Fruit fly (Drosophila melanogaster) whole organism, embryonic: Measurements from ENCODE around the gene Mis12.
A peak's percentile ranks its signal among the peaks of the same experiment; 100 is the strongest.

Experiments used
- Abd-B ChIP-seq: fragments of 200-800 bp; sonication (Bioruptor generic); optimal IDR thresholded peaks from 2 replicates; lab custom pipeline; 2018; ENCODE audit warnings: missing biosample characterization, mild to moderate bottlenecking, missing genetic modification characterization, moderate library complexity
- Adf1 ChIP-seq: fragments of 200-800 bp; sonication (Bioruptor generic); IDR thresholded peaks from 2 replicates; pipeline ENCODE4 v1.3.6; 2022; ENCODE audit warnings: missing biosample characterization, missing genetic modification characterization
- Aef1 ChIP-seq: fragments of 200-800 bp; sonication (Bioruptor generic); IDR thresholded peaks from 3 replicates; pipeline ENCODE4 v1.3.6; 2022; ENCODE audit warnings: missing biosample characterization, missing genetic modification characterization
- Antp ChIP-seq: fragments of 200-800 bp; sonication (Bioruptor generic); optimal IDR thresholded peaks from 3 replicates; lab custom pipeline; 2016; ENCODE audit warnings: missing biosample characterization, missing genetic modification characterization
- Atf3 ChIP-seq: fragments of 200-800 bp; sonication (Bioruptor generic); optimal IDR thresholded peaks from 3 replicates; lab custom pipeline; 2016; ENCODE audit warnings: missing biosample characterization, missing genetic modification characterization
- Awh ChIP-seq: fragments of 200-800 bp; sonication (Bioruptor generic); IDR thresholded peaks from 2 replicates; pipeline ENCODE4, ENCODE4 v1.3.6; 2022; ENCODE audit warnings: missing biosample characterization, missing genetic modification characterization
- CG10543 ChIP-seq: fragments of 200-800 bp; sonication (Bioruptor generic); optimal IDR thresholded peaks from 3 replicates; lab custom pipeline; 2017; ENCODE audit warnings: missing biosample characterization, mild to moderate bottlenecking, missing genetic modification characterization, moderate library complexity
- CG11504 ChIP-seq: fragments of 200-800 bp; sonication (Bioruptor generic); optimal IDR thresholded peaks from 3 replicates; lab custom pipeline; 2019; ENCODE audit warnings: missing biosample characterization, mild to moderate bottlenecking, missing genetic modification characterization, moderate library complexity
- CG11696 ChIP-seq: fragments of 200-800 bp; sonication (Bioruptor generic); IDR thresholded peaks from 2 replicates; pipeline ENCODE4 v1.3.6; 2022; ENCODE audit warnings: missing biosample characterization, missing genetic modification characterization
- CG11723 ChIP-seq: fragments of 200-800 bp; sonication (Bioruptor generic); optimal IDR thresholded peaks from 2 replicates; lab custom pipeline; 2017; ENCODE audit warnings: missing biosample characterization, mild to moderate bottlenecking, missing genetic modification characterization
- CG12299 ChIP-seq: fragments of 200-800 bp; sonication (Bioruptor generic); optimal IDR thresholded peaks from 2 replicates; lab custom pipeline; 2018; ENCODE audit warnings: missing biosample characterization, mild to moderate bottlenecking, missing genetic modification characterization
- CG12744 ChIP-seq: fragments of 200-800 bp; sonication (Bioruptor generic); optimal IDR thresholded peaks from 2 replicates; lab custom pipeline; 2016; ENCODE audit warnings: missing biosample characterization, missing genetic modification characterization
- CG13296 ChIP-seq: fragments of 200-800 bp; sonication (Bioruptor generic); optimal IDR thresholded peaks from 3 replicates; lab custom pipeline; 2018; ENCODE audit warnings: missing biosample characterization, mild to moderate bottlenecking, missing genetic modification characterization
- CG13424 ChIP-seq: fragments of 200-800 bp; sonication (Bioruptor generic); optimal IDR thresholded peaks from 2 replicates; lab custom pipeline; 2019; ENCODE audit warnings: missing biosample characterization, mild to moderate bottlenecking, missing genetic modification characterization, moderate library complexity
- CG14860 ChIP-seq: fragments of 200-800 bp; sonication (Bioruptor generic); IDR thresholded peaks from 3 replicates; pipeline ENCODE4 v1.3.6; 2022; ENCODE audit warnings: missing biosample characterization, missing genetic modification characterization; ENCODE audit not compliant: partially characterized antibody
- CG15601 ChIP-seq: fragments of 200-800 bp; sonication (Bioruptor generic); optimal IDR thresholded peaks from 3 replicates; lab custom pipeline; 2019; ENCODE audit warnings: missing biosample characterization, mild to moderate bottlenecking, missing genetic modification characterization, moderate library complexity
- CG32767 ChIP-seq: fragments of 200-800 bp; sonication (Bioruptor generic); IDR thresholded peaks from 2 replicates; pipeline ENCODE4 v1.3.6; 2022; ENCODE audit warnings: missing biosample characterization, missing genetic modification characterization
- CG3407 ChIP-seq: fragments of 200-800 bp; sonication (Bioruptor generic); optimal IDR thresholded peaks from 2 replicates; lab custom pipeline; 2018; ENCODE audit warnings: missing biosample characterization, mild to moderate bottlenecking, missing genetic modification characterization
- CG3847 ChIP-seq: fragments of 200-800 bp; sonication (Bioruptor generic); IDR thresholded peaks from 2 replicates; pipeline ENCODE4 v1.3.6; 2022; ENCODE audit warnings: missing biosample characterization, missing genetic modification characterization
- CG6272 ChIP-seq: fragments of 200-800 bp; sonication (Bioruptor generic); IDR thresholded peaks from 2 replicates; pipeline ENCODE4 v1.3.6; 2022; ENCODE audit warnings: missing biosample characterization, missing genetic modification characterization
- CG6813 ChIP-seq: fragments of 200-800 bp; sonication (Bioruptor generic); optimal IDR thresholded peaks from 2 replicates; lab custom pipeline; 2017; ENCODE audit warnings: missing biosample characterization, missing genetic modification characterization, mild to moderate bottlenecking, moderate library complexity, missing genetic modification reagents
- CG7556 ChIP-seq: fragments of 200-800 bp; sonication (Bioruptor generic); optimal IDR thresholded peaks from 2 replicates; lab custom pipeline; 2017; ENCODE audit warnings: missing biosample characterization, mild to moderate bottlenecking, missing genetic modification characterization
- CG7786 ChIP-seq: fragments of 200-800 bp; sonication (Bioruptor generic); optimal IDR thresholded peaks from 2 replicates; lab custom pipeline; 2016; ENCODE audit warnings: missing biosample characterization, missing genetic modification characterization
- CG9437 ChIP-seq: fragments of 200-800 bp; sonication (Bioruptor generic); optimal IDR thresholded peaks from 2 replicates; lab custom pipeline; 2018; ENCODE audit warnings: missing biosample characterization, mild to moderate bottlenecking, missing genetic modification characterization
- CG9876 ChIP-seq: fragments of 200-800 bp; sonication (Bioruptor generic); optimal IDR thresholded peaks from 2 replicates; lab custom pipeline; 2016; ENCODE audit warnings: missing biosample characterization, missing genetic modification characterization
- Deaf1 ChIP-seq: fragments of 200-800 bp; optimal IDR thresholded peaks from 3 replicates; lab custom pipeline; 2019; ENCODE audit warnings: missing biosample characterization, mild to moderate bottlenecking, missing genetic modification characterization, moderate library complexity
- Dll ChIP-seq: fragments of 200-800 bp; sonication (Bioruptor generic); IDR thresholded peaks from 4 replicates; pipeline ENCODE4 v1.3.6; 2022; ENCODE audit warnings: missing biosample characterization, missing genetic modification characterization; ENCODE audit not compliant: partially characterized antibody
- Ets97D ChIP-seq: fragments of 200-800 bp; sonication (Bioruptor generic); optimal IDR thresholded peaks from 3 replicates; lab custom pipeline; 2016; ENCODE audit warnings: missing biosample characterization, missing genetic modification characterization
- Med ChIP-seq: fragments of 200-800 bp; sonication (Bioruptor generic); peaks from one replicate; lab custom pipeline; 2016; ENCODE audit warnings: missing biosample characterization, missing genetic modification characterization, mild to moderate bottlenecking, inconsistent platforms, moderate library complexity
- Oli ChIP-seq: fragments of 200-800 bp; sonication (Bioruptor generic); optimal IDR thresholded peaks from 2 replicates; lab custom pipeline; 2018; ENCODE audit warnings: missing biosample characterization, mild to moderate bottlenecking, missing genetic modification characterization, moderate library complexity
- Tbp ChIP-seq: fragments of >200 bp; optimal IDR thresholded peaks from 2 replicates; lab custom pipeline; 2018; ENCODE audit warnings: missing biosample characterization, missing genetic modification characterization
- Usf ChIP-seq: fragments of 200-800 bp; sonication (Bioruptor generic); optimal IDR thresholded peaks from 2 replicates; lab custom pipeline; 2017; ENCODE audit warnings: missing genotype, missing biosample characterization, missing genetic modification characterization
- ap ChIP-seq: fragments of 200-800 bp; sonication (Bioruptor generic); IDR thresholded peaks from 2 replicates; pipeline ENCODE4 v1.3.6; 2022; ENCODE audit warnings: missing biosample characterization, missing genetic modification characterization
- dmrt99B ChIP-seq: fragments of 200-800 bp; sonication (Bioruptor generic); optimal IDR thresholded peaks from 2 replicates; lab custom pipeline; 2018; ENCODE audit warnings: missing biosample characterization, mild to moderate bottlenecking, missing genetic modification characterization, moderate library complexity
- eve ChIP-seq, 2 experiments: fragments of >200 bp; optimal IDR thresholded peaks; 2 replicates each; lab custom pipeline; 2017; ENCODE audit warnings: missing biosample characterization in 2 of 2, missing genetic modification characterization in 2 of 2
- gem ChIP-seq: fragments of 200-800 bp; sonication (Bioruptor generic); optimal IDR thresholded peaks from 2 replicates; lab custom pipeline; 2019; ENCODE audit warnings: missing biosample characterization, mild to moderate bottlenecking, missing genetic modification characterization, moderate library complexity
- hth ChIP-seq: fragments of >200 bp; optimal IDR thresholded peaks from 2 replicates; lab custom pipeline; 2017; ENCODE audit warnings: inconsistent platforms
- kah ChIP-seq: fragments of 200-800 bp; sonication (Bioruptor generic); optimal IDR thresholded peaks from 2 replicates; lab custom pipeline; 2018; ENCODE audit warnings: missing biosample characterization, mild to moderate bottlenecking, missing genetic modification characterization
- ken ChIP-seq: fragments of 200-800 bp; sonication (Bioruptor generic); IDR thresholded peaks from 3 replicates; pipeline ENCODE4 v1.3.6; 2022; ENCODE audit warnings: missing biosample characterization, missing genetic modification characterization
- lab ChIP-seq: fragments of 200-800 bp; sonication (Bioruptor generic); optimal IDR thresholded peaks from 3 replicates; lab custom pipeline; 2017; ENCODE audit warnings: missing biosample characterization, missing genetic modification characterization, mild to moderate bottlenecking, moderate library complexity, missing genetic modification reagents
- luna ChIP-seq: fragments of 200-800 bp; sonication (Bioruptor generic); optimal IDR thresholded peaks from 2 replicates; lab custom pipeline; 2016; ENCODE audit warnings: missing biosample characterization, missing genetic modification characterization
- mam ChIP-seq: fragments of 200-800 bp; sonication (Bioruptor generic); optimal IDR thresholded peaks from 3 replicates; lab custom pipeline; 2016; ENCODE audit warnings: missing biosample characterization, missing genetic modification characterization
- nmo ChIP-seq: fragments of 200-800 bp; sonication (Bioruptor generic); optimal IDR thresholded peaks from 2 replicates; lab custom pipeline; 2018; ENCODE audit warnings: missing biosample characterization, mild to moderate bottlenecking, missing genetic modification characterization, moderate library complexity
- nom ChIP-seq: fragments of 200-800 bp; sonication (Bioruptor generic); optimal IDR thresholded peaks from 2 replicates; lab custom pipeline; 2017; ENCODE audit warnings: missing biosample characterization, missing genetic modification characterization, mild to moderate bottlenecking, moderate library complexity, missing genetic modification reagents
- row ChIP-seq: fragments of 200-800 bp; sonication (Bioruptor generic); IDR thresholded peaks from 3 replicates; pipeline ENCODE4 v1.3.6; 2022; ENCODE audit warnings: missing biosample characterization, missing genetic modification characterization
- slbo ChIP-seq: fragments of 200-800 bp; sonication (Bioruptor generic); IDR thresholded peaks from 2 replicates; pipeline ENCODE4 v1.3.6; 2022; ENCODE audit warnings: missing biosample characterization, missing genetic modification characterization
- slou ChIP-seq: fragments of 200-800 bp; sonication (Bioruptor generic); optimal IDR thresholded peaks from 3 replicates; lab custom pipeline; 2016; ENCODE audit warnings: missing biosample characterization, missing genetic modification characterization
- sob ChIP-seq: fragments of 200-800 bp; sonication (Bioruptor generic); IDR thresholded peaks from 2 replicates; pipeline ENCODE4 v1.3.6; 2022; ENCODE audit warnings: missing biosample characterization, missing genetic modification characterization
- tup ChIP-seq: fragments of 200-800 bp; sonication (Bioruptor generic); optimal IDR thresholded peaks from 2 replicates; lab custom pipeline; 2016; ENCODE audit warnings: missing biosample characterization, mild to moderate bottlenecking, missing genetic modification characterization, moderate library complexity
- zfh1 ChIP-seq: fragments of 200-800 bp; sonication (Bioruptor generic); IDR thresholded peaks from 3 replicates; pipeline ENCODE4 v1.3.6; 2022; ENCODE audit warnings: missing biosample characterization, missing genetic modification characterization

Mis12 gene

DNA sequence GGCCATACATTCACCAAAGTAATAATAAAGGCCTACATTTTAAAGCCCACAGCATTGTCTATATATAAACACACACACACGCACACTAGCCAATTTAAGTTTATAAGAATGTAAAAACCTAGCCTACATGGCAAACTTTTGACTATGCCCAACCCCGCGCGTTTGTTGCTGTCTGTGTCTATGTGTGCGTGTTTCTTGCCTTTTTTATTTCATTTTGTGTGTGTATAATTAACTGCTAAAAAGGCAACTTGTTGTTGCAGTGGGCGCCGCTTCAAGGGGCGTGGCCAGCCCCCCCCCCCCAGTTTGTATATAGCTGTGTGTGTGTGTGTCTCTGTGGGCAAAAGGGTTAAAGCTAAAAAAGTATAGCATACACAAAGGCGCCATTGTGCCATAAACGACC lies 23.5 kb downstream of the Mis12 start (continued):
- TF ChIP-seq CG7786 (GFP tag; lab: Kevin White, UChicago) (no peak), Tbp (GFP tag; lab: Kevin White, UChicago) (no peak), ken (GFP tag; lab: Robert Waterston, UW) (no peak), CG14860 (GFP tag; lab: Robert Waterston, UW) (no peak)

DNA sequence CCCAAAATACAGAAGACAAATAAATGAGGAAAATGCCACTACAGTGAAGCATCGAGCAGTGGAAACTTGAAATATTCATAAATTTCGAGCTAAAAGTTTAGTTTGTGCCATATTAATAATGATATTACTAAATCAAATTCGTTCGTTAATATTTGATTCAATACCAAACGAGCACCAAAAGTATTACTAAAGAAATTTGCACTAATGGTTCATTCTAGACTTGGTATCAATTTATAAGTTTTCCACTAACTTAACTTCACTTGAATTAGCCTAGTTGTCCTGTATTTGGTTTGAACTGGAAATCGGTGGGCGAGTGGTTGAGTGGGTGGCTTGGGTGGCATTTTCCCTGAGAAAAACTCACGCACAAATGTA lies 24.9 kb downstream of the Mis12 start:
- TF ChIP-seq mam (GFP tag; lab: Kevin White, UChicago) (peak; percentile 32), row (GFP tag; lab: Robert Waterston, UW) (peak; percentile 39; the same call in 2 of the 3 replicates), CG6813 (GFP tag; lab: Kevin White, UChicago) (no peak), Deaf1 (no peak), ap (GFP tag; lab: Robert Waterston, UW) (no peak), Dll (no peak), CG13424 (tag; lab: Kevin White, UChicago) (peak; percentile 58), zfh1 (no peak), CG11696 (GFP tag; lab: Robert Waterston, UW) (no peak), CG11723 (GFP tag; lab: Kevin White, UChicago) (no peak), Oli (tag; lab: Kevin White, UChicago) (peak; percentile 27), Ets97D (GFP tag; lab: Kevin White, UChicago) (no peak), slbo (GFP tag; lab: Robert Waterston, UW) (no peak), kah (GFP tag; lab: Kevin White, UChicago) (no peak), CG15601 (tag; lab: Kevin White, UChicago) (no peak), slou (no peak), nmo (peak; percentile 14), Awh (GFP tag; lab: Robert Waterston, UW) (no peak), Usf (GFP tag; lab: Kevin White, UChicago) (no peak), CG3847 (GFP tag; lab: Robert Waterston, UW) (0 out of 2 replicates have a peak, but pooled peaks have one; percentile 18), lab (GFP tag; lab: Kevin White, UChicago) (no peak), CG10543 (no peak), Aef1 (GFP tag; lab: Robert Waterston, UW) (no peak), CG11504 (peak; percentile 26), nom (GFP tag; lab: Kevin White, UChicago) (no peak), Atf3 (GFP tag; lab: Kevin White, UChicago) (no peak), CG9876 (no peak), hth (no peak), gem (tag; lab: Kevin White, UChicago) (peak; percentile 68), Antp (GFP tag; lab: Kevin White, UChicago) (no peak), CG6272 (GFP tag; lab: Robert Waterston, UW) (no peak), CG7556 (GFP tag; lab: Kevin White, UChicago) (peak; percentile 25), CG32767 (GFP tag; lab: Robert Waterston, UW) (0 out of 2 replicates have a peak, but pooled peaks have one; percentile 10), CG12744 (GFP tag; lab: Kevin White, UChicago) (no peak), CG9437 (GFP tag; lab: Kevin White, UChicago) (peak; percentile 20), CG12299 (tag; lab: Kevin White, UChicago) (peak; percentile 17), luna (GFP tag; lab: Kevin White, UChicago) (no peak), Med (GFP tag; lab: Kevin White, UChicago) (peak; percentile 76), CG13296 (GFP tag; lab: Kevin White, UChicago) (peak; percentile 10), dmrt99B (peak; percentile 22), CG3407 (no peak), Abd-B (GFP tag; lab: Kevin White, UChicago) (no peak), Adf1 (GFP tag; lab: Robert Waterston, UW) (no peak), tup (GFP tag; lab: Kevin White, UChicago) (no peak), eve (GFP tag; optimal IDR thresholded peaks at IDR 0.05; lab: Kevin White, UChicago) (peak in 1 of 2 experiments; percentile 27), sob (GFP tag; lab: Robert Waterston, UW) (no peak)
